Fruit fly (Drosophila melanogaster) whole organism, embryonic: Measurements from ENCODE around the gene GAPsec.

Source experiments
- B-H1 ChIP-seq: fragments of 200-800 bp; sonication (Bioruptor generic); IDR thresholded peaks from 3 replicates; pipeline ENCODE4 v1.3.6; 2022; ENCODE audit warnings: missing biosample characterization, missing genetic modification characterization
- CG10565 ChIP-seq: fragments of 200-800 bp; sonication (Bioruptor generic); optimal IDR thresholded peaks from 3 replicates; lab custom pipeline; 2016; ENCODE audit warnings: missing biosample characterization, mild to moderate bottlenecking, missing genetic modification characterization
- CG11723 ChIP-seq: fragments of 200-800 bp; sonication (Bioruptor generic); optimal IDR thresholded peaks from 2 replicates; lab custom pipeline; 2017; ENCODE audit warnings: missing biosample characterization, mild to moderate bottlenecking, missing genetic modification characterization
- CG13775 ChIP-seq: fragments of 200-800 bp; sonication (Bioruptor generic); optimal IDR thresholded peaks from 3 replicates; lab custom pipeline; 2017; ENCODE audit warnings: missing biosample characterization, mild to moderate bottlenecking, missing genetic modification characterization
- CG15479 ChIP-seq: fragments of 200-800 bp; sonication (Bioruptor generic); optimal IDR thresholded peaks from 3 replicates; lab custom pipeline; 2019; ENCODE audit warnings: missing biosample characterization, mild to moderate bottlenecking, missing genetic modification characterization, moderate library complexity
- CG17912 ChIP-seq: fragments of 200-800 bp; sonication (Bioruptor generic); optimal IDR thresholded peaks from 2 replicates; lab custom pipeline; 2018; ENCODE audit warnings: missing biosample characterization, mild to moderate bottlenecking, missing genetic modification characterization
- CG18011 ChIP-seq: fragments of 200-800 bp; sonication (Bioruptor generic); optimal IDR thresholded peaks from 2 replicates; lab custom pipeline; 2017; ENCODE audit warnings: missing biosample characterization, missing genetic modification characterization, mild to moderate bottlenecking, moderate library complexity, missing genotype
- CG2129 ChIP-seq: fragments of 200-800 bp; sonication (Bioruptor generic); IDR thresholded peaks from 2 replicates; pipeline ENCODE4 v1.3.6; 2022; ENCODE audit warnings: missing biosample characterization, missing genetic modification characterization; ENCODE audit not compliant: partially characterized antibody
- CG3281 ChIP-seq: fragments of 200-800 bp; sonication (Bioruptor generic); optimal IDR thresholded peaks from 3 replicates; lab custom pipeline; 2017; ENCODE audit warnings: missing biosample characterization, mild to moderate bottlenecking, missing genetic modification characterization
- CG33557 ChIP-seq: fragments of 200-800 bp; sonication (Bioruptor generic); optimal IDR thresholded peaks from 2 replicates; lab custom pipeline; 2019; ENCODE audit warnings: missing biosample characterization, mild to moderate bottlenecking, missing genetic modification characterization, moderate library complexity
- CG5953 ChIP-seq: fragments of 200-800 bp; sonication (Bioruptor generic); IDR thresholded peaks from 2 replicates; pipeline ENCODE4 v1.3.6; 2022; ENCODE audit warnings: missing biosample characterization, missing genetic modification characterization
- CG6254 ChIP-seq: fragments of 200-800 bp; sonication (Bioruptor generic); optimal IDR thresholded peaks from 3 replicates; lab custom pipeline; 2017; ENCODE audit warnings: mild to moderate bottlenecking, missing biosample characterization, missing genetic modification reagents, missing genetic modification characterization
- CG7271 ChIP-seq: fragments of 200-800 bp; sonication (Bioruptor generic); optimal IDR thresholded peaks from 2 replicates; lab custom pipeline; 2018; ENCODE audit warnings: missing biosample characterization, mild to moderate bottlenecking, missing genetic modification characterization, moderate library complexity
- CG9876 ChIP-seq: fragments of 200-800 bp; sonication (Bioruptor generic); optimal IDR thresholded peaks from 2 replicates; lab custom pipeline; 2016; ENCODE audit warnings: missing biosample characterization, missing genetic modification characterization
- Doc3 ChIP-seq: fragments of 200-800 bp; sonication (Bioruptor generic); IDR thresholded peaks from 3 replicates; pipeline ENCODE4 v1.3.6; 2022; ENCODE audit warnings: missing biosample characterization, missing genetic modification characterization; ENCODE audit not compliant: partially characterized antibody
- Ets65A ChIP-seq: fragments of 200-800 bp; sonication (Bioruptor generic); peaks from one replicate; lab custom pipeline; 2016; ENCODE audit warnings: missing biosample characterization, missing genetic modification characterization
- Ets97D ChIP-seq: fragments of 200-800 bp; sonication (Bioruptor generic); optimal IDR thresholded peaks from 3 replicates; lab custom pipeline; 2016; ENCODE audit warnings: missing biosample characterization, missing genetic modification characterization
- Mrtf ChIP-seq: fragments of 200-800 bp; sonication (Bioruptor generic); IDR thresholded peaks from 3 replicates; pipeline ENCODE4 v1.3.6; 2022; ENCODE audit warnings: missing biosample characterization, missing genetic modification characterization
- Optix ChIP-seq: fragments of 200-800 bp; sonication (Bioruptor generic); IDR thresholded peaks from 3 replicates; pipeline ENCODE4 v1.3.6; 2022; ENCODE audit warnings: missing biosample characterization, missing genetic modification characterization
- PHDP ChIP-seq: fragments of 200-800 bp; sonication (Bioruptor generic); optimal IDR thresholded peaks from 3 replicates; lab custom pipeline; 2018; ENCODE audit warnings: missing biosample characterization, mild to moderate bottlenecking, missing genetic modification characterization, moderate library complexity
- Tbp ChIP-seq: fragments of >200 bp; optimal IDR thresholded peaks from 2 replicates; lab custom pipeline; 2018; ENCODE audit warnings: missing biosample characterization, missing genetic modification characterization
- abd-A ChIP-seq: fragments of 200-800 bp; sonication (Bioruptor generic); optimal IDR thresholded peaks from 3 replicates; lab custom pipeline; 2019; ENCODE audit warnings: missing biosample characterization, mild to moderate bottlenecking, missing genetic modification characterization, moderate library complexity
- cad ChIP-seq: fragments of >200 bp; optimal IDR thresholded peaks from 2 replicates; lab custom pipeline; 2017; ENCODE audit warnings: missing biosample characterization, missing genetic modification characterization
- caup ChIP-seq: fragments of 200-800 bp; sonication (Bioruptor generic); optimal IDR thresholded peaks from 3 replicates; lab custom pipeline; 2017; ENCODE audit warnings: missing biosample characterization, mild to moderate bottlenecking, missing genetic modification characterization, moderate library complexity; ENCODE audit not compliant: severe bottlenecking
- chn ChIP-seq: fragments of 200-800 bp; sonication (Bioruptor generic); optimal IDR thresholded peaks from 2 replicates; lab custom pipeline; 2016; ENCODE audit warnings: missing biosample characterization, missing genetic modification characterization
- ci ChIP-seq: fragments of 200-800 bp; sonication (Bioruptor generic); IDR thresholded peaks from 3 replicates; pipeline ENCODE4 v1.3.6; 2022; ENCODE audit warnings: missing biosample characterization, missing genetic modification characterization
- dm ChIP-seq: fragments of 200-800 bp; sonication (Bioruptor generic); optimal IDR thresholded peaks from 3 replicates; lab custom pipeline; 2016; ENCODE audit warnings: missing biosample characterization, missing genetic modification characterization
- emc ChIP-seq: fragments of 200-800 bp; sonication (Bioruptor generic); optimal IDR thresholded peaks from 2 replicates; lab custom pipeline; 2016; ENCODE audit warnings: missing biosample characterization, missing genetic modification characterization
- ems ChIP-seq: fragments of 200-800 bp; sonication (Bioruptor generic); optimal IDR thresholded peaks from 3 replicates; lab custom pipeline; 2016; ENCODE audit warnings: missing biosample characterization, missing genetic modification characterization
- ftz-f1 ChIP-seq: fragments of 200-800 bp; sonication (Bioruptor generic); optimal IDR thresholded peaks from 2 replicates; lab custom pipeline; 2016; ENCODE audit warnings: missing biosample characterization, missing genetic modification characterization
- kay ChIP-seq: fragments of 200-800 bp; sonication (Bioruptor generic); optimal IDR thresholded peaks from 2 replicates; lab custom pipeline; 2016; ENCODE audit warnings: missing biosample characterization, missing genetic modification characterization
- ken ChIP-seq: fragments of 200-800 bp; sonication (Bioruptor generic); IDR thresholded peaks from 3 replicates; pipeline ENCODE4 v1.3.6; 2022; ENCODE audit warnings: missing biosample characterization, missing genetic modification characterization
- lbe ChIP-seq: fragments of 200-800 bp; sonication (Bioruptor generic); optimal IDR thresholded peaks from 2 replicates; lab custom pipeline; 2016; ENCODE audit warnings: missing biosample characterization, mild to moderate bottlenecking, missing genetic modification characterization
- lola ChIP-seq, 3 experiments: fragments of >200 bp in 2 of 3; fragments of 200-800 bp in 1 of 3; sonication (Bioruptor generic) in 1 of 3; optimal IDR thresholded peaks; 2 replicates each; lab custom pipeline; 2017 to 2019; ENCODE audit warnings: missing biosample characterization in 3 of 3, missing genetic modification characterization in 3 of 3, mild to moderate bottlenecking in 1 of 3, moderate library complexity in 1 of 3
- mam ChIP-seq: fragments of 200-800 bp; sonication (Bioruptor generic); optimal IDR thresholded peaks from 3 replicates; lab custom pipeline; 2016; ENCODE audit warnings: missing biosample characterization, missing genetic modification characterization
- nau ChIP-seq: fragments of 200-800 bp; sonication (Bioruptor generic); optimal IDR thresholded peaks from 3 replicates; lab custom pipeline; 2017; ENCODE audit warnings: missing biosample characterization, mild to moderate bottlenecking, missing genetic modification characterization, missing genetic modification reagents
- repo ChIP-seq: fragments of 200-800 bp; sonication (Bioruptor generic); optimal IDR thresholded peaks from 2 replicates; lab custom pipeline; 2016; ENCODE audit warnings: missing biosample characterization, missing genetic modification characterization
- row ChIP-seq: fragments of 200-800 bp; sonication (Bioruptor generic); IDR thresholded peaks from 3 replicates; pipeline ENCODE4 v1.3.6; 2022; ENCODE audit warnings: missing biosample characterization, missing genetic modification characterization
- slou ChIP-seq: fragments of 200-800 bp; sonication (Bioruptor generic); optimal IDR thresholded peaks from 3 replicates; lab custom pipeline; 2016; ENCODE audit warnings: missing biosample characterization, missing genetic modification characterization
- tll ChIP-seq, 2 experiments: fragments of 200-800 bp in 1 of 2; fragments of >200 bp in 1 of 2; sonication (Bioruptor generic) in 1 of 2; optimal IDR thresholded peaks; 2 replicates each; lab custom pipeline; 2017 to 2019; ENCODE audit warnings: missing biosample characterization in 2 of 2, missing genetic modification characterization in 2 of 2, mild to moderate bottlenecking in 1 of 2, moderate library complexity in 1 of 2
- tna ChIP-seq: fragments of 200-800 bp; sonication (Bioruptor generic); IDR thresholded peaks from 2 replicates; pipeline ENCODE4 v1.3.6; 2022; ENCODE audit warnings: missing biosample characterization, missing genetic modification characterization; ENCODE audit not compliant: partially characterized antibody
- tx ChIP-seq: fragments of 200-800 bp; sonication (Bioruptor generic); optimal IDR thresholded peaks from 2 replicates; lab custom pipeline; 2016; ENCODE audit warnings: missing biosample characterization, missing genetic modification characterization
- z ChIP-seq: fragments of 200-800 bp; sonication (Bioruptor generic); IDR thresholded peaks from 3 replicates; pipeline ENCODE4 v1.3.6; 2022; ENCODE audit warnings: missing biosample characterization, missing genetic modification characterization
- zen ChIP-seq: fragments of 200-800 bp; sonication (Bioruptor generic); optimal IDR thresholded peaks from 3 replicates; lab custom pipeline; 2018; ENCODE audit warnings: missing biosample characterization, mild to moderate bottlenecking, missing genetic modification characterization, moderate library complexity

GAPsec gene

dm6 chr3L:8666098-8666497 is 42.4 kb upstream of the GAPsec start:
- TF ChIP-seq CG17912: no peak
- TF ChIP-seq Doc3: no peak
- TF ChIP-seq CG5953 (GFP tag; lab: Robert Waterston, UW): no peak
- no peak for TF ChIP-seq dm (GFP tag; lab: Kevin White, UChicago)
- TF ChIP-seq slou (GFP tag; lab: Kevin White, UChicago): no peak
- no peak for TF ChIP-seq CG2129
- TF ChIP-seq repo (GFP tag; lab: Kevin White, UChicago): no peak
- TF ChIP-seq CG9876: no peak
- peak; percentile 27 for TF ChIP-seq CG15479 (GFP tag; lab: Kevin White, UChicago)
- TF ChIP-seq CG13775 (GFP tag; lab: Kevin White, UChicago): no peak
- TF ChIP-seq lbe (GFP tag; lab: Kevin White, UChicago): no peak
- TF ChIP-seq Optix (GFP tag; lab: Robert Waterston, UW): no peak
- no peak for TF ChIP-seq row (GFP tag; lab: Robert Waterston, UW)
- TF ChIP-seq cad (GFP tag; lab: Kevin White, UChicago): peak; percentile 25
- no peak for TF ChIP-seq mam (GFP tag; lab: Kevin White, UChicago)
- TF ChIP-seq z (GFP tag; lab: Robert Waterston, UW): no peak
- TF ChIP-seq Ets97D (GFP tag; lab: Kevin White, UChicago): no peak
- TF ChIP-seq CG3281 (GFP tag; lab: Kevin White, UChicago): no peak
- TF ChIP-seq ftz-f1 (GFP tag; lab: Kevin White, UChicago): no peak
- no peak for TF ChIP-seq Tbp
- no peak for TF ChIP-seq CG10565
- TF ChIP-seq nau: no peak
- no peak for TF ChIP-seq kay (GFP tag; lab: Kevin White, UChicago)
- no peak for TF ChIP-seq Mrtf (GFP tag; lab: Robert Waterston, UW)
- no peak for TF ChIP-seq ken (GFP tag; lab: Robert Waterston, UW)
- TF ChIP-seq abd-A (tag; lab: Kevin White, UChicago): no peak
- TF ChIP-seq chn (GFP tag; lab: Kevin White, UChicago): no peak
- TF ChIP-seq CG18011 (GFP tag; lab: Kevin White, UChicago): no peak
- TF ChIP-seq emc (GFP tag; lab: Kevin White, UChicago): no peak
- TF ChIP-seq zen (tag; lab: Kevin White, UChicago): peak; percentile 72
- TF ChIP-seq B-H1 (GFP tag; lab: Robert Waterston, UW): no peak
- no peak for TF ChIP-seq caup (GFP tag; lab: Kevin White, UChicago)
- TF ChIP-seq CG7271 (tag; lab: Kevin White, UChicago): no peak
- TF ChIP-seq tll (GFP tag; optimal IDR thresholded peaks at IDR 0.05; lab: Kevin White, UChicago): peak in 1 of 2 experiments; percentile 87
- no peak for TF ChIP-seq ems
- TF ChIP-seq tx: no peak
- no peak for TF ChIP-seq ci
- no peak for TF ChIP-seq PHDP
- no peak for TF ChIP-seq lola (GFP tag; optimal IDR thresholded peaks at IDR 0.05; lab: Kevin White, UChicago)
- TF ChIP-seq tna (GFP tag; lab: Robert Waterston, UW): no peak
- TF ChIP-seq CG6254 (GFP tag; lab: Kevin White, UChicago): no peak
- TF ChIP-seq Ets65A (GFP tag; lab: Kevin White, UChicago): peak; percentile 4
- TF ChIP-seq CG33557 (GFP tag; lab: Kevin White, UChicago): no peak
- TF ChIP-seq CG11723: no peak
